Worm (Caenorhabditis elegans) whole organism, midembryonic: ENCODE data around the gene srh-32.

Source experiments
- T22C8.4 ChIP-seq: fragments of 200-800 bp; sonication (Bioruptor generic); IDR thresholded peaks from 2 replicates; pipeline ENCODE4 v1.3.6; 2022; ENCODE audit warnings: missing genetic modification characterization, missing compliant biosample characterization
- cog-1 ChIP-seq: sonication (generic microtip); optimal IDR thresholded peaks from 2 replicates; lab custom pipeline; 2016; ENCODE audit warnings: missing genetic modification characterization, missing compliant biosample characterization
- flt-1 ChIP-seq: fragments of 200-800 bp; sonication (Bioruptor generic); IDR thresholded peaks from 2 replicates; pipeline ENCODE4 v1.3.6; 2022; ENCODE audit warnings: missing genetic modification characterization, missing compliant biosample characterization
- klf-2 ChIP-seq: fragments of 200-800 bp; sonication (Bioruptor generic); conservative IDR thresholded peaks from 2 replicates; pipeline ENCODE4 v1.3.6; 2022; ENCODE audit warnings: missing genetic modification reagents, missing genetic modification characterization, missing compliant biosample characterization
- med-1 ChIP-seq: sonication (generic microtip); optimal IDR thresholded peaks from 2 replicates; lab custom pipeline; 2017; ENCODE audit warnings: missing genetic modification characterization, mild to moderate bottlenecking, missing compliant biosample characterization, antibody characterized with exemption, missing genetic modification reagents; ENCODE audit not compliant: insufficient read depth
- ref-1 ChIP-seq: fragments of 200-800 bp; sonication (Bioruptor generic); conservative IDR thresholded peaks from 2 replicates; pipeline ENCODE4 v1.3.6; 2022; ENCODE audit warnings: missing genetic modification reagents, missing genetic modification characterization, missing compliant biosample characterization
- tab-1 ChIP-seq: fragments of 200-800 bp; sonication (Bioruptor generic); IDR thresholded peaks from 2 replicates; pipeline ENCODE4 v1.3.6; 2022; ENCODE audit warnings: missing genetic modification characterization, missing compliant biosample characterization
- ztf-23 ChIP-seq: fragments of 200-800 bp; sonication (Bioruptor generic); IDR thresholded peaks from 2 replicates; pipeline ENCODE4 v1.3.6; 2022; ENCODE audit warnings: missing genetic modification reagents, missing genetic modification characterization, missing compliant biosample characterization
- ztf-29 ChIP-seq: fragments of 200-800 bp; sonication (Bioruptor generic); IDR thresholded peaks from 2 replicates; pipeline ENCODE4 v1.3.6; 2022; ENCODE audit warnings: missing genetic modification reagents, missing genetic modification characterization, missing compliant biosample characterization

srh-32 gene

ce11 chrV:17699097-17699496, 1.9 kb upstream of the srh-32 start, which contains the start of gene Y26G10.4:
Gene Y26G10.4, minus strand, starts transcription at chrV:17699197.
- TF ChIP-seq cog-1 = no peak
- no peak for TF ChIP-seq ztf-29 (GFP tag; lab: Robert Waterston, UW)
- no peak for TF ChIP-seq tab-1 (GFP tag; lab: Robert Waterston, UW)
- TF ChIP-seq T22C8.4 (GFP tag; lab: Robert Waterston, UW) = no peak
- no peak for TF ChIP-seq ztf-23
- TF ChIP-seq flt-1 (GFP tag; lab: Robert Waterston, UW) = no peak
- TF ChIP-seq ref-1 (GFP tag; lab: Robert Waterston, UW) = no peak
- TF ChIP-seq klf-2 (GFP tag; lab: Robert Waterston, UW) = no peak
- TF ChIP-seq med-1 (GFP tag; lab: Kevin White, UChicago) = no peak

DNA sequence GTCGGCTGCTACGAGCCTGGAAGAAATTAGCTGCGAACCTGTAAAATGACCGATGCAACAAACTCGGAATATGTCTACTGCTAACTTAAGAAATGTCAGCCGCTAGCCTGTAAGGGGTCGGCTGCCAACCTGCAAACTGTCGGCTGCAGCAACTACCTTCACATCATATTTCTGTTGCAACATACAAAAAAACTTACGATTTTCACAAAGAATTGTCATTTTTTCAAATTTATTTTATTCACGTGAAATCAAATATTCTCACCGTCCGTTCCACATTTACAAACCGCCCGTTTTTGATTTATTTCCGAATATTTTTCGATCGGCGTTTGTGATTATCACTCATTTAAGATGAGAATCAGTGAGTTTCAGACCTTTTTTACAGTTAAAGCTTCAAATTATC, 1.4 kb upstream of the srh-32 start, which contains the start of gene Y26G10.6:
Y26G10.6 (plus strand) TSS at position 301 of the 400 bp plus-strand sequence.
- TF ChIP-seq ztf-23 (no peak), med-1 (GFP tag; lab: Kevin White, UChicago) (no peak), tab-1 (GFP tag; lab: Robert Waterston, UW) (no peak), flt-1 (GFP tag; lab: Robert Waterston, UW) (no peak), ref-1 (GFP tag; lab: Robert Waterston, UW) (no peak), klf-2 (GFP tag; lab: Robert Waterston, UW) (no peak), ztf-29 (GFP tag; lab: Robert Waterston, UW) (no peak), cog-1 (no peak), T22C8.4 (GFP tag; lab: Robert Waterston, UW) (no peak)

DNA sequence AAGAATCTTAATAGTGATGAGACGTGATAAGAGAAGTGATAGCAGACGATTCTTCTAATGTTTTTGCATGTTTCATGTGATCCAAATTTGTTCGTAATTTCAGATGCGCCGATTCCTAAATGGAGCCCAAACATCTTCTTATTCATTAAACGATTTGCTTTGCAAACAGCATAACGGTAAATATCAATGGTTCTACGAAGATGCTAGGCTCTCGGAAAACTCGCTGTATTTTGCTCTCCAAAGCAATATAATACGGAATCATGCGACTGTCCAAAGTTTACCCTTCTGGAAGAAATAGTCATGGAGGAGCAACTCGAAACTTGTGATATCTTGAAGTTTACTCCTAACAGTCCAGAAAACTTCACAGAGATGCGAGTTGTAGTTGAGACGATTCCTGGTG, 4.8 kb downstream of the srh-32 start, which contains the start of gene W06D12.6:
W06D12.6 (plus strand) TSS at position 301 of the 400 bp plus-strand sequence.
- TF ChIP-seq klf-2 (GFP tag; lab: Robert Waterston, UW) = no peak
- TF ChIP-seq ztf-23 = no peak
- TF ChIP-seq ref-1 (GFP tag; lab: Robert Waterston, UW) = no peak
- no peak for TF ChIP-seq med-1 (GFP tag; lab: Kevin White, UChicago)
- TF ChIP-seq ztf-29 (GFP tag; lab: Robert Waterston, UW) = no peak
- TF ChIP-seq cog-1 = no peak
- TF ChIP-seq tab-1 (GFP tag; lab: Robert Waterston, UW) = no peak
- no peak for TF ChIP-seq flt-1 (GFP tag; lab: Robert Waterston, UW)
- TF ChIP-seq T22C8.4 (GFP tag; lab: Robert Waterston, UW) = no peak

ce11 chrV:17706217-17706806, 5.3 kb downstream of the srh-32 start:
- no peak for TF ChIP-seq tab-1 (GFP tag; lab: Robert Waterston, UW)
- TF ChIP-seq ztf-23 = no peak
- no peak for TF ChIP-seq cog-1
- TF ChIP-seq ztf-29 (GFP tag; lab: Robert Waterston, UW) = no peak
- TF ChIP-seq med-1 (GFP tag; lab: Kevin White, UChicago) = no peak
- TF ChIP-seq ref-1 (GFP tag; lab: Robert Waterston, UW) = no peak
- no peak for TF ChIP-seq flt-1 (GFP tag; lab: Robert Waterston, UW)
- TF ChIP-seq T22C8.4 (GFP tag; lab: Robert Waterston, UW) = no peak
- no peak for TF ChIP-seq klf-2 (GFP tag; lab: Robert Waterston, UW)

DNA sequence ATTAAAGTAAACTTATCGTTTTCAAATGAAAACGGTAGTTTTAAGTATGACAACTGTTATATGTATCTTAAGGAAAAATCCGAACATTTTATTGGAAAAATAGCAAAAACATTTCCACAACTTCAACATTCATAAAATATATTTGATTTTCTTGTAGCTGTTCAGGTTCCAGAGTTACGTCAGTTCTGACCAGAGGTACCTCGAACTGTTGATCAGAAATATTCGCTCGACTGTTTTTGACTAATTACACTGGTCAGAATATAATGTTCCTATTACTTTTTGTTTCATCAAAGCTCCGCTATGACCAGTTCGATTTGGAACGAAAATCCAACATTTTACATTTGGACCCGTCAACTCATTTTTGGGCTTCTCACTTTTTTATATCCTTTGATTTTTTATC, 6.0 kb downstream of the srh-32 start, which contains the start of gene srh-31:
srh-31 (plus strand) TSS at position 301 of the 400 bp plus-strand sequence.
- TF ChIP-seq klf-2 (GFP tag; lab: Robert Waterston, UW) = no peak
- TF ChIP-seq flt-1 (GFP tag; lab: Robert Waterston, UW) = no peak
- TF ChIP-seq T22C8.4 (GFP tag; lab: Robert Waterston, UW) = no peak
- TF ChIP-seq med-1 (GFP tag; lab: Kevin White, UChicago) = no peak
- TF ChIP-seq ztf-29 (GFP tag; lab: Robert Waterston, UW) = no peak
- no peak for TF ChIP-seq ztf-23
- TF ChIP-seq cog-1 = no peak
- TF ChIP-seq tab-1 (GFP tag; lab: Robert Waterston, UW) = no peak
- no peak for TF ChIP-seq ref-1 (GFP tag; lab: Robert Waterston, UW)

ce11 chrV:17712349-17712748, 11.3 kb downstream of the srh-32 start:
- TF ChIP-seq T22C8.4 (GFP tag; lab: Robert Waterston, UW) = no peak
- TF ChIP-seq flt-1 (GFP tag; lab: Robert Waterston, UW) = no peak
- no peak for TF ChIP-seq med-1 (GFP tag; lab: Kevin White, UChicago)
- no peak for TF ChIP-seq ztf-23

DNA sequence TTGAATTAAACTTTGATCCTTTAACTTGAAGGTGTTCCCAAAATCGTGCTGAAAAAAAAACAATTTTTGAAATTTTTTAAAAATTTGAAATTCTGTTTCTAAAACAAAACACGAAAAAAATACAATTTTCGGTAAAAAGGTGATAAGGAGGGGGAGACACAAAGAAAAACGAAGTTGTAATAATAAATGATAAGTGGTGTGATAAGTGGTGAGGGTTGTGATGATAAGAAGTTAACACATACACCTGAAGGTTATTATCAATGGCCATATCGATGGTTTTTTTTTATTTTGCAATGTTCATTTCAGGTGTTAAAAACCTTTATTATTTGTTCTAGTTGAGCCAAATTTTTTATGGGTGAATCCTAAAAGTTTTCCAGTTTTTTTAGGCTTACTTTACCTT, 13.3 kb downstream of the srh-32 start, which contains the start of gene twk-33:
twk-33 (minus strand) TSS at position 48 of the 400 bp plus-strand sequence.
- no peak for TF ChIP-seq ref-1 (GFP tag; lab: Robert Waterston, UW)
- no peak for TF ChIP-seq tab-1 (GFP tag; lab: Robert Waterston, UW)
- no peak for TF ChIP-seq ztf-23
- no peak for TF ChIP-seq med-1 (GFP tag; lab: Kevin White, UChicago)
- no peak for TF ChIP-seq ztf-29 (GFP tag; lab: Robert Waterston, UW)
- no peak for TF ChIP-seq T22C8.4 (GFP tag; lab: Robert Waterston, UW)
- TF ChIP-seq klf-2 (GFP tag; lab: Robert Waterston, UW) = no peak
- TF ChIP-seq cog-1 = no peak
- no peak for TF ChIP-seq flt-1 (GFP tag; lab: Robert Waterston, UW)

ce11 chrV:17718647-17719046, 17.6 kb downstream of the srh-32 start, which contains the start of gene str-77:
Gene str-77, plus strand, starts transcription at chrV:17718947.
- no peak for TF ChIP-seq cog-1
- TF ChIP-seq klf-2 (GFP tag; lab: Robert Waterston, UW) = no peak
- TF ChIP-seq ztf-29 (GFP tag; lab: Robert Waterston, UW) = no peak
- no peak for TF ChIP-seq tab-1 (GFP tag; lab: Robert Waterston, UW)
- TF ChIP-seq ztf-23 = no peak

ce11 chrV:17721709-17722108, 20.7 kb downstream of the srh-32 start:
- TF ChIP-seq tab-1 (GFP tag; lab: Robert Waterston, UW) (no peak), klf-2 (GFP tag; lab: Robert Waterston, UW) (no peak), ztf-29 (GFP tag; lab: Robert Waterston, UW) (no peak), flt-1 (GFP tag; lab: Robert Waterston, UW) (no peak), med-1 (GFP tag; lab: Kevin White, UChicago) (no peak), ref-1 (GFP tag; lab: Robert Waterston, UW) (no peak), T22C8.4 (GFP tag; lab: Robert Waterston, UW) (no peak), cog-1 (no peak), ztf-23 (no peak)
